Fruit fly (Drosophila melanogaster) Kc167 (cell line): ENCODE data around the gene tkv.

Experiments
- Myc ChIP-seq: fragments of >200 bp; optimal IDR thresholded peaks from 2 replicates; lab custom pipeline; 2017; ENCODE audit warnings: missing external identifiers
- Sin3A ChIP-seq: fragments of >200 bp; optimal IDR thresholded peaks from 2 replicates; lab custom pipeline; 2018; ENCODE audit warnings: missing external identifiers
- h ChIP-seq: fragments of >200 bp; optimal IDR thresholded peaks from 3 replicates; lab custom pipeline; 2018; ENCODE audit warnings: missing external identifiers
- insv ChIP-seq: fragments of >200 bp; optimal IDR thresholded peaks from 3 replicates; lab custom pipeline; 2018; ENCODE audit warnings: missing external identifiers
- psq ChIP-seq: fragments of >200 bp; optimal IDR thresholded peaks from 2 replicates; lab custom pipeline; 2017; ENCODE audit warnings: missing external identifiers

dm6 chr2L:5240520-5240919, 30.7 kb downstream of the tkv start:
- TF ChIP-seq h (lab: Kevin White, UChicago) (no peak), psq (lab: Kevin White, UChicago) (no peak), Myc (lab: Kevin White, UChicago) (no peak), Sin3A (lab: Kevin White, UChicago) (no peak), insv (lab: Kevin White, UChicago) (no peak)
